Comparison of ENCODE assay signal across 4 fruit fly cellular contexts in genomic region chr3R:23509408-23509940, dm6.
A peak's percentile ranks its signal among the peaks of the same experiment; 100 is the strongest.
TF ChIP-seq lines count a peak whose summit lies in the region.

No protein-coding gene starts in this region.

- peak; percentile 72 to 81 for TF ChIP-seq CTCF in S2 (optimal IDR thresholded peaks at IDR 0.05; lab: Kevin White, UChicago)
- peak; percentile 70 for TF ChIP-seq CTCF in whole organism, embryonic (GFP tag; optimal IDR thresholded peaks at IDR 0.05; lab: Kevin White, UChicago)

TF ChIP-seq in whole organism, 6 proteins besides CTCF, POLR2A, EP300 and RAD21:
- TF ChIP-seq Dll (optimal IDR thresholded peaks at IDR 0.05; lab: Kevin White, UChicago) (peak; percentile 78), psq (optimal IDR thresholded peaks at IDR 0.05; lab: Kevin White, UChicago) (no peak), EcR (GFP tag; optimal IDR thresholded peaks at IDR 0.05; lab: Kevin White, UChicago) (no peak), CG8478 (optimal IDR thresholded peaks at IDR 0.05; lab: Kevin White, UChicago) (no peak), pan (optimal IDR thresholded peaks at IDR 0.05; lab: Kevin White, UChicago) (no peak), usp (GFP tag; optimal IDR thresholded peaks at IDR 0.05; lab: Kevin White, UChicago) (no peak)

TF ChIP-seq in whole organism, embryonic, 481 proteins besides CTCF, POLR2A, EP300 and RAD21:
- no peak for TF ChIP-seq scrt (GFP tag; optimal IDR thresholded peaks at IDR 0.05; lab: Kevin White, UChicago)
- no peak for TF ChIP-seq dm (GFP tag; optimal IDR thresholded peaks at IDR 0.05; lab: Kevin White, UChicago)
- no peak for TF ChIP-seq CG3726 (GFP tag; IDR thresholded peaks at IDR 0.05; lab: Robert Waterston, UW)
- TF ChIP-seq CG2678 (tag; optimal IDR thresholded peaks at IDR 0.05; lab: Kevin White, UChicago): no peak
- no peak for TF ChIP-seq CG32532 (GFP tag; IDR thresholded peaks at IDR 0.05; lab: Robert Waterston, UW)
- no peak for TF ChIP-seq Sox102F (GFP tag; optimal IDR thresholded peaks at IDR 0.05; lab: Kevin White, UChicago)
- no peak for TF ChIP-seq CG2129 (GFP tag; IDR thresholded peaks at IDR 0.05; lab: Robert Waterston, UW; ENCODE audit: partially characterized antibody)
- TF ChIP-seq CG3838 (GFP tag; optimal IDR thresholded peaks at IDR 0.05; lab: Kevin White, UChicago): no peak
TF ChIP-seq in whole organism, embryonic: peak in this region for 0.

TF ChIP-seq in whole organism, pupa, 21 proteins besides CTCF, POLR2A, EP300 and RAD21:
- TF ChIP-seq CG17806 (tag; optimal IDR thresholded peaks at IDR 0.05; lab: Kevin White, UChicago): no peak
- no peak for TF ChIP-seq Snoo (tag; optimal IDR thresholded peaks at IDR 0.05; lab: Kevin White, UChicago)
- no peak for TF ChIP-seq CG34367 (tag; optimal IDR thresholded peaks at IDR 0.05; lab: Kevin White, UChicago)
- TF ChIP-seq CG8301 (tag; optimal IDR thresholded peaks at IDR 0.05; lab: Kevin White, UChicago): no peak
- TF ChIP-seq EcR (GFP tag; optimal IDR thresholded peaks at IDR 0.05; lab: Kevin White, UChicago): peak; percentile 52
- no peak for TF ChIP-seq Pif1B (GFP tag; optimal IDR thresholded peaks at IDR 0.05; lab: Kevin White, UChicago)
